Worm (Caenorhabditis elegans) whole organism, L1 larva: ENCODE data around the gene ptp-3.

Source experiments
- ama-1 ChIP-seq: fragments of 150-350 bp; optimal IDR thresholded peaks from 2 replicates; lab custom pipeline; 2014
- ces-1 ChIP-seq: fragments of 150-350 bp; optimal IDR thresholded peaks from 2 replicates; lab custom pipeline; 2014; ENCODE audit warnings: missing biosample characterization, missing genetic modification reagents, missing genetic modification characterization
- ets-5 ChIP-seq: fragments of 200-800 bp; sonication (Bioruptor generic); IDR thresholded peaks from 2 replicates; pipeline ENCODE4 v1.3.6; 2022; ENCODE audit warnings: missing genetic modification characterization, missing compliant biosample characterization
- lin-15B ChIP-seq: fragments of 150-350 bp; sonication (generic microtip); optimal IDR thresholded peaks from 3 replicates; lab custom pipeline; 2014; ENCODE audit warnings: missing biosample characterization, missing genetic modification characterization
- nhr-12 ChIP-seq: sonication (generic microtip); optimal IDR thresholded peaks from 2 replicates; lab custom pipeline; 2017; ENCODE audit warnings: missing biosample characterization, missing genetic modification characterization
- nhr-237 ChIP-seq: fragments of 150-350 bp; optimal IDR thresholded peaks from 2 replicates; lab custom pipeline; 2014; ENCODE audit warnings: missing biosample characterization, missing genetic modification characterization
- nhr-77 ChIP-seq: fragments of 150-350 bp; optimal IDR thresholded peaks from 2 replicates; lab custom pipeline; 2014; ENCODE audit warnings: missing biosample characterization, missing genetic modification characterization
- nhr-90 ChIP-seq: sonication (generic microtip); optimal IDR thresholded peaks from 2 replicates; lab custom pipeline; 2016; ENCODE audit warnings: mild to moderate bottlenecking, missing genetic modification characterization, missing compliant biosample characterization; ENCODE audit not compliant: poor library complexity
- rnt-1 ChIP-seq: sonication (generic microtip); optimal IDR thresholded peaks from 2 replicates; lab custom pipeline; 2016; ENCODE audit warnings: mild to moderate bottlenecking, missing genetic modification characterization, moderate library complexity, missing compliant biosample characterization
- snpc-4 ChIP-seq: fragments of 150-350 bp; optimal IDR thresholded peaks from 2 replicates; lab custom pipeline; 2014; ENCODE audit warnings: missing biosample characterization, missing genetic modification characterization
- unc-130 ChIP-seq: fragments of 150-350 bp; optimal IDR thresholded peaks from 2 replicates; lab custom pipeline; 2017; ENCODE audit warnings: missing biosample characterization, missing genetic modification characterization, inconsistent platforms

ce11 chrII:11010914-11011313 lies 35.6 kb downstream of the ptp-3 start:
- TF ChIP-seq nhr-77 (tag; lab: Kevin White, UChicago) (no peak), unc-130 (tag; lab: Kevin White, UChicago) (no peak), ama-1 (lab: Kevin White, UChicago) (no peak), nhr-12 (tag; lab: Kevin White, UChicago) (no peak), nhr-237 (tag; lab: Kevin White, UChicago) (no peak), snpc-4 (tag; lab: Kevin White, UChicago) (no peak), lin-15B (tag; lab: Kevin White, UChicago) (no peak), ces-1 (GFP tag; lab: Kevin White, UChicago) (no peak), ets-5 (GFP tag; lab: Robert Waterston, UW) (no peak), nhr-90 (tag; lab: Kevin White, UChicago) (no peak), rnt-1 (no peak)
